Worm (Caenorhabditis elegans): ENCODE data around the gene glt-5.

glt-5 gene

DNA sequence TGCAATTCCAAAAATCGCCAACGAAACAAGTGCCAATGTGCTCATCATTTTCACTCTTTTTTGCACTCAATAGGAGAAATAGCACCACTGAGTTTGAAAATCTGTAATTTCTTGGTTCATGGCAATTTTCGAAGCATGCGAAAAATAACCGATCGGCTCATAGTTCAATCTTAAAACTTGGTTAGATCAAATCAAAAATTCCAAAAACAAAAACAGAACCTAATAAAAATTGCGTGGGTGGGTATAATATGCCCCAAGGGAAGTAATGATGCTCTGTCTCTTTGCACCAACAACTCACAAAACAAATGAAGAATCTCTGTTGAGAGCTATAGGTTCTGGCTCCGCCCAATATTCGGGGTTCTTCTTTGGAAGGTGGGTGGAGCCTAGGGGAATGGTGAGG lies 16.8 kb downstream of the glt-5 start, which contains the start of gene nlp-11:
Gene nlp-11 (minus strand): TSS at position 101 of the 400 bp plus-strand sequence.
- TF ChIP-seq nhr-232 (tag; optimal IDR thresholded peaks at IDR 0.05): no peak
- TF ChIP-seq hlh-8 (tag; optimal IDR thresholded peaks at IDR 0.05): no peak
- no peak for TF ChIP-seq C38D4.7 (GFP tag; optimal IDR thresholded peaks at IDR 0.05)
- no peak for TF ChIP-seq ahr-1 (tag; optimal IDR thresholded peaks at IDR 0.05)
- TF ChIP-seq fkh-6 (tag; optimal IDR thresholded peaks at IDR 0.05): no peak
- TF ChIP-seq dmd-4 (tag; optimal IDR thresholded peaks at IDR 0.05; ENCODE audit: borderline replicate concordance): no peak
- TF ChIP-seq pat-9 (tag; optimal IDR thresholded peaks at IDR 0.05): no peak
- no peak for TF ChIP-seq unc-55 (GFP tag; optimal IDR thresholded peaks at IDR 0.05)
- no peak for TF ChIP-seq ceh-48 (tag; optimal IDR thresholded peaks at IDR 0.05)
- no peak for TF ChIP-seq nhr-11 (tag; optimal IDR thresholded peaks at IDR 0.05)
- no peak for TF ChIP-seq ama-1 (optimal IDR thresholded peaks at IDR 0.05)
- no peak for TF ChIP-seq F13H6.1 (tag; optimal IDR thresholded peaks at IDR 0.05)
- no peak for TF ChIP-seq K02D7.2 (tag; optimal IDR thresholded peaks at IDR 0.05)
- TF ChIP-seq tbx-2 (tag; optimal IDR thresholded peaks at IDR 0.05): no peak
- TF ChIP-seq ceh-30 (tag; optimal IDR thresholded peaks at IDR 0.05): no peak
- no peak for TF ChIP-seq elt-2 (tag; optimal IDR thresholded peaks at IDR 0.05)
- TF ChIP-seq rnt-1 (tag; optimal IDR thresholded peaks at IDR 0.05): no peak

DNA sequence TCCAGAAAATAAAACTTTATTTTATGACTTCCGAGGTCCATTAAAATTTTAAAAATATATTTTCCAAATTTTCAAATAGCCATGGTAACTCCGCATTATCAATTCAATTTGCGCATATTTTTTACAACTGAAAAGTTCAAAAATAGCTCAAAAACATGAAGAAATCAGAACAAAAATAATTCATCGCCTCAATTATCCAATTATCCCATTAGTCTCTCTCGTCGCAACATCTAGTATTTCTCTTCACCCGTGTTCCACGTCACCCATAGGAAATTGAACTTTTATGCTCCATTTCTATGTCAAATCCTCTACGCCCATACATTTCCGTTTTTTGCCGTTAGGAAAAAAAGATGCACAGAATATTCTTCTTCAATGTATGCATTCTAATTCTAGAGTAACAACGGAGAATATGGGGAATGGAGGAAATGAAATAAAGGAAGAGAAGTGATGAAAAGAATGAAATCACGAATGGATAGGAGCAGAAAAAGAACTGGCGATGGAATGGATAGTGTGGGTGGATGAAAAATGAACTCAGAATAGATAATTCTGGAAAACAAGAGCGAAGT lies 18.5 kb downstream of the glt-5 start:
- TF ChIP-seq unc-42 (tag; optimal IDR thresholded peaks at IDR 0.05) (peak; percentile 78), eyg-1 (tag; optimal IDR thresholded peaks at IDR 0.05) (no peak)

ce11 chrII:9686663-9687193 lies 22.0 kb downstream of the glt-5 start, which contains the start of gene ZK1320.9:
Gene ZK1320.9, minus strand, starts transcription at chrII:9686713.
- no peak for TF ChIP-seq hlh-15 (tag; optimal IDR thresholded peaks at IDR 0.05)

DNA sequence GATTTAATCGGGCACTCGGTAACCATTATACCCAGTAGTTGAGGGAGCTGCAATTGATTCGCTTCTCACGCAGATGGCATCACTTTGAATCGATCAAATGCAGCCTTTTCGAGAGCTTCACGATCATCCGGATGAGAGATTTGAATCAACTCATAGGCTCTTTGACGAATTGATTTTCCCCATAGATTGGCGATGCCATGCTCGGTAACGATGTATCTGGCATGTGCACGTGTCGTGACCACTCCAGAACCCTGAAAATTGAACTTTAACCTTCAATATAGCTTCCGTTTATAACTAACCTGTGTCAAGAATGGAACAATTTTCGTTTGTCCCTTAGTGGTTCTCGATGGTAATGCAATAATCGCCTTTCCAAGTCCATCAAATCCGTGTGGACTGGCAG lies 24.5 kb downstream of the glt-5 start:
- no peak for TF ChIP-seq ceh-19 (GFP tag; optimal IDR thresholded peaks at IDR 0.05)
- TF ChIP-seq ttx-3 (tag; optimal IDR thresholded peaks at IDR 0.05): no peak
- no peak for TF ChIP-seq tbx-2 (tag; optimal IDR thresholded peaks at IDR 0.05)
- no peak for TF ChIP-seq ceh-31 (tag; optimal IDR thresholded peaks at IDR 0.05)
- no peak for TF ChIP-seq ceh-14 (tag; optimal IDR thresholded peaks at IDR 0.05)
- TF ChIP-seq npax-4 (tag; optimal IDR thresholded peaks at IDR 0.05): no peak
- no peak for TF ChIP-seq ceh-22 (tag; optimal IDR thresholded peaks at IDR 0.05)
- TF ChIP-seq ztf-16 (tag; optimal IDR thresholded peaks at IDR 0.05): no peak
- no peak for TF ChIP-seq K02D7.2 (tag; optimal IDR thresholded peaks at IDR 0.05)
- TF ChIP-seq hlh-30 (tag; optimal IDR thresholded peaks at IDR 0.05; ENCODE audit: insufficient read depth): no peak

ce11 chrII:9682044-9682443 lies 26.6 kb downstream of the glt-5 start:
- TF ChIP-seq unc-42 (tag; optimal IDR thresholded peaks at IDR 0.05) (peak; percentile 50), ceh-6 (GFP tag; optimal IDR thresholded peaks at IDR 0.05) (no peak), T23F11.4 (GFP tag; optimal IDR thresholded peaks at IDR 0.05) (no peak), sdc-2 (tag; optimal IDR thresholded peaks at IDR 0.05) (no peak), ceh-24 (tag; optimal IDR thresholded peaks at IDR 0.05) (no peak)

- TF ChIP-seq Y22D7AL.16 (tag; optimal IDR thresholded peaks at IDR 0.05) (no peak), ceh-30 (tag; optimal IDR thresholded peaks at IDR 0.05) (no peak), nhr-11 (tag; optimal IDR thresholded peaks at IDR 0.05) (no peak)
Observed at ce11 chrII:9680493-9680892, 28.2 kb downstream of the glt-5 start, which contains the start of gene ZK1320.13. Gene ZK1320.13, plus strand, starts transcription at chrII:9680793.
